Fruit fly (Drosophila melanogaster): Measurements from ENCODE around the gene PIG-C.

DNA sequence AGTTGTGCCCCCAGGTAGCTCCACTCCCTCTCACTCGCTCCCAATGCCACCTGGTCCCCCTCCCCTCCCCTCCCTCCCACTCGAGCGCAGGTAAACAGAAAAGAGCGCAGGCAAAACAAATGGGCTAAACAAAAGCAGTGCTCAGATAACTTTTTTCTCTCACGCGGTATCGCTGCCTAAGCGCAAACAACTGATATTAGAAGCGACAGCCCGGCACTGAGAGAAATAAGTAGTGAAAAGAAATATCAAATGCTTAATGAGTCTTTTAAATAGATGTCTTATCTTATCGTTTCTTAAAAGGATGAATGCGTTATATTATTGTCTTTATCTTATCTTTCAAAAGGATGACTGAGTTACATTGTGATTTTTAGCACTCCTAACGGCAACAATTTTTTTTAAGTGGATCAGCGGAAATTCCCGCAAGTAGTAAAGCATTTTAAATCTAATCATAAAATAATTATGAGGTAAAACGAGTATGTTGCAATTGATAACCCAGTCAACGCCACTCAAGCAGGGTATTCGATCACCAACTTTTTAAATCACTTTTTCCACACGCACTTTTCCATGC, 17.8 kb downstream of the PIG-C start:
- TF ChIP-seq pan (optimal IDR thresholded peaks at IDR 0.05) (no peak), CG8478 (optimal IDR thresholded peaks at IDR 0.05) (no peak), EcR (GFP tag; optimal IDR thresholded peaks at IDR 0.05) (no peak)
